Fruit fly (Drosophila melanogaster): ENCODE data around the gene CG33257.

CG33257 gene

dm6 chr3L:16326657-16327056, 19.5 kb upstream of the CG33257 start, which contains the start of the genes CG13040 and CG13039:
CG13040 (minus strand) TSS chr3L:16326757.
CG13039 (minus strand) TSS chr3L:16326762.
- TF ChIP-seq jim (GFP tag; optimal IDR thresholded peaks at IDR 0.05) (no peak), OdsH (GFP tag; optimal IDR thresholded peaks at IDR 0.05) (no peak), Hr83 (GFP tag; optimal IDR thresholded peaks at IDR 0.05; ENCODE audit: poor library complexity, severe bottlenecking) (no peak), sv (GFP tag; optimal IDR thresholded peaks at IDR 0.05) (no peak)

dm6 chr3L:16327776-16328175, 18.3 kb upstream of the CG33257 start, which contains the start of gene CG13038:
CG13038 (minus strand) TSS chr3L:16327893.
- TF ChIP-seq dsf (GFP tag; optimal IDR thresholded peaks at IDR 0.05; ENCODE audit: borderline replicate concordance) (no peak), Sp1 (GFP tag; optimal IDR thresholded peaks at IDR 0.05) (no peak), OdsH (GFP tag; optimal IDR thresholded peaks at IDR 0.05) (no peak), fru (GFP tag; optimal IDR thresholded peaks at IDR 0.05) (peak; percentile 7), dl (GFP tag; optimal IDR thresholded peaks at IDR 0.05; ENCODE audit: insufficient read depth in 1 of 2, partially characterized antibody in 2 of 2) (no peak), h (GFP tag; optimal IDR thresholded peaks at IDR 0.05) (peak; percentile 8)

- TF ChIP-seq sv (GFP tag; optimal IDR thresholded peaks at IDR 0.05): peak; percentile 50
- TF ChIP-seq Hr78 (GFP tag; optimal IDR thresholded peaks at IDR 0.05): no peak
Observed at dm6 chr3L:16328207-16328891, 17.8 kb upstream of the CG33257 start, which contains the start of gene CG13058. CG13058 (plus strand) TSS chr3L:16328841.

- TF ChIP-seq dsf (GFP tag; optimal IDR thresholded peaks at IDR 0.05; ENCODE audit: borderline replicate concordance) (no peak), Dif (GFP tag; optimal IDR thresholded peaks at IDR 0.05; ENCODE audit: partially characterized antibody) (no peak), woc (GFP tag; optimal IDR thresholded peaks at IDR 0.05) (no peak), jim (GFP tag; optimal IDR thresholded peaks at IDR 0.05) (no peak), CG9705 (GFP tag; optimal IDR thresholded peaks at IDR 0.05) (no peak), Myc (optimal IDR thresholded peaks at IDR 0.05) (no peak), foxo (GFP tag; optimal IDR thresholded peaks at IDR 0.05) (no peak), rgr (GFP tag; optimal IDR thresholded peaks at IDR 0.05) (no peak), brk (GFP tag; optimal IDR thresholded peaks at IDR 0.05) (no peak), Abd-B (GFP tag; optimal IDR thresholded peaks at IDR 0.05) (no peak), fru (GFP tag; optimal IDR thresholded peaks at IDR 0.05) (no peak), Rel (GFP tag; optimal IDR thresholded peaks at IDR 0.05) (no peak), Rel (tag; optimal IDR thresholded peaks at IDR 0.05) (no peak), GATAd (GFP tag; optimal IDR thresholded peaks at IDR 0.05) (no peak), Mio (GFP tag; optimal IDR thresholded peaks at IDR 0.05) (no peak)
Observed at dm6 chr3L:16329495-16329894, 16.6 kb upstream of the CG33257 start, which contains the start of gene CG33061. CG33061 (plus strand) TSS chr3L:16329795.

- TF ChIP-seq N (GFP tag; optimal IDR thresholded peaks at IDR 0.05) (no peak), Mio (GFP tag; optimal IDR thresholded peaks at IDR 0.05) (no peak)
Observed at dm6 chr3L:16330740-16331139, 15.4 kb upstream of the CG33257 start, which contains the start of gene CG33060. CG33060 (plus strand) TSS chr3L:16331040.

- TF ChIP-seq CG32264 (GFP tag; optimal IDR thresholded peaks at IDR 0.05) (no peak), foxo (GFP tag; optimal IDR thresholded peaks at IDR 0.05) (no peak), HLH106 (tag; optimal IDR thresholded peaks at IDR 0.05) (no peak), sv (GFP tag; optimal IDR thresholded peaks at IDR 0.05) (no peak), br (GFP tag; optimal IDR thresholded peaks at IDR 0.05) (no peak), dsf (GFP tag; optimal IDR thresholded peaks at IDR 0.05; ENCODE audit: borderline replicate concordance) (no peak), Dif (GFP tag; optimal IDR thresholded peaks at IDR 0.05; ENCODE audit: partially characterized antibody) (no peak), ey (GFP tag; optimal IDR thresholded peaks at IDR 0.05) (no peak), Dfd (GFP tag; optimal IDR thresholded peaks at IDR 0.05) (no peak), pan (optimal IDR thresholded peaks at IDR 0.05) (no peak), lola (GFP tag; optimal IDR thresholded peaks at IDR 0.05) (no peak), woc (GFP tag; optimal IDR thresholded peaks at IDR 0.05) (no peak), tai (GFP tag; optimal IDR thresholded peaks at IDR 0.05) (no peak), rgr (GFP tag; optimal IDR thresholded peaks at IDR 0.05) (no peak), Jra (GFP tag; optimal IDR thresholded peaks at IDR 0.05) (no peak), Vsx2 (GFP tag; optimal IDR thresholded peaks at IDR 0.05; ENCODE audit: partially characterized antibody) (no peak), GATAd (GFP tag; optimal IDR thresholded peaks at IDR 0.05) (no peak)
Observed at dm6 chr3L:16331633-16332032, 14.5 kb upstream of the CG33257 start, which contains the start of gene retinin. retinin (plus strand) TSS chr3L:16331933.

All from whole organism, wandering third instar larva.